Fruit fly (Drosophila melanogaster) whole organism, embryonic: ENCODE measurements around the gene Vps4.

Source experiments
- Aef1 ChIP-seq: fragments of 200-800 bp; sonication (Bioruptor generic); IDR thresholded peaks from 3 replicates; pipeline ENCODE4 v1.3.6; 2022; ENCODE audit warnings: missing biosample characterization, missing genetic modification characterization
- CG10321 ChIP-seq: fragments of 200-800 bp; sonication (Bioruptor generic); IDR thresholded peaks from 2 replicates; pipeline ENCODE4 v1.3.6; 2022; ENCODE audit warnings: missing biosample characterization, missing genetic modification characterization
- CG11093 ChIP-seq: fragments of 200-800 bp; sonication (Bioruptor generic); IDR thresholded peaks from 3 replicates; pipeline ENCODE4 v1.3.6; 2022; ENCODE audit warnings: missing biosample characterization, missing genetic modification characterization
- CG11695 ChIP-seq: fragments of 200-800 bp; sonication (Bioruptor generic); IDR thresholded peaks from 3 replicates; pipeline ENCODE4 v1.3.6; 2022; ENCODE audit warnings: missing biosample characterization, missing genetic modification characterization
- CG11723 ChIP-seq: fragments of 200-800 bp; sonication (Bioruptor generic); optimal IDR thresholded peaks from 2 replicates; lab custom pipeline; 2017; ENCODE audit warnings: missing biosample characterization, mild to moderate bottlenecking, missing genetic modification characterization
- CG12155 ChIP-seq: fragments of 200-800 bp; sonication (Bioruptor generic); optimal IDR thresholded peaks from 3 replicates; lab custom pipeline; 2016; ENCODE audit warnings: missing biosample characterization, missing genetic modification characterization
- CG12744 ChIP-seq: fragments of 200-800 bp; sonication (Bioruptor generic); optimal IDR thresholded peaks from 2 replicates; lab custom pipeline; 2016; ENCODE audit warnings: missing biosample characterization, missing genetic modification characterization
- CG14667 ChIP-seq: fragments of 200-800 bp; sonication (Bioruptor generic); IDR thresholded peaks from 2 replicates; pipeline ENCODE4 v1.3.6; 2022; ENCODE audit warnings: missing biosample characterization, missing genetic modification characterization
- CG14965 ChIP-seq: fragments of 200-800 bp; sonication (Bioruptor generic); optimal IDR thresholded peaks from 2 replicates; lab custom pipeline; 2016; ENCODE audit warnings: missing biosample characterization, missing genetic modification characterization, borderline replicate concordance
- CG1529 ChIP-seq: fragments of 200-800 bp; sonication (Bioruptor generic); optimal IDR thresholded peaks from 3 replicates; lab custom pipeline; 2018; ENCODE audit warnings: missing biosample characterization, missing genetic modification characterization
- CG2120 ChIP-seq: fragments of 200-800 bp; sonication (Bioruptor generic); optimal IDR thresholded peaks from 3 replicates; lab custom pipeline; 2016; ENCODE audit warnings: missing biosample characterization, missing genetic modification characterization
- CG2202 ChIP-seq: fragments of 200-800 bp; sonication (Bioruptor generic); optimal IDR thresholded peaks from 2 replicates; lab custom pipeline; 2018; ENCODE audit warnings: missing biosample characterization, mild to moderate bottlenecking, missing genetic modification characterization
- CG32767 ChIP-seq: fragments of 200-800 bp; sonication (Bioruptor generic); IDR thresholded peaks from 2 replicates; pipeline ENCODE4 v1.3.6; 2022; ENCODE audit warnings: missing biosample characterization, missing genetic modification characterization
- CG6175 ChIP-seq: fragments of 200-800 bp; sonication (Bioruptor generic); IDR thresholded peaks from 3 replicates; pipeline ENCODE4 v1.3.6; 2022; ENCODE audit warnings: missing biosample characterization, missing genetic modification characterization
- CG6791 ChIP-seq: fragments of 200-800 bp; sonication (Bioruptor generic); IDR thresholded peaks from 3 replicates; pipeline ENCODE4 v1.3.6; 2022; ENCODE audit warnings: missing biosample characterization, missing genetic modification characterization; ENCODE audit not compliant: partially characterized antibody
- CG8359 ChIP-seq: fragments of 200-800 bp; sonication (Bioruptor generic); optimal IDR thresholded peaks from 2 replicates; lab custom pipeline; 2017; ENCODE audit warnings: missing biosample characterization, mild to moderate bottlenecking, missing genetic modification characterization, borderline replicate concordance
- CG8478 ChIP-seq: fragments of >200 bp; optimal IDR thresholded peaks from 2 replicates; lab custom pipeline; 2018
- CG9215 ChIP-seq: fragments of 200-800 bp; sonication (Bioruptor generic); IDR thresholded peaks from 2 replicates; pipeline ENCODE4 v1.3.6; 2022; ENCODE audit warnings: missing biosample characterization, missing genetic modification characterization
- CG9817 ChIP-seq: fragments of 200-800 bp; sonication (Bioruptor generic); optimal IDR thresholded peaks from 2 replicates; lab custom pipeline; 2018; ENCODE audit warnings: missing biosample characterization, mild to moderate bottlenecking, missing genetic modification characterization, moderate library complexity
- D19A ChIP-seq: fragments of 200-800 bp; optimal IDR thresholded peaks from 3 replicates; lab custom pipeline; 2019; ENCODE audit warnings: missing biosample characterization, mild to moderate bottlenecking, missing genetic modification characterization, moderate library complexity
- Dad ChIP-seq: fragments of 200-800 bp; sonication (Bioruptor generic); optimal IDR thresholded peaks from 3 replicates; lab custom pipeline; 2016; ENCODE audit warnings: missing biosample characterization, missing genetic modification characterization
- Dip3 ChIP-seq: fragments of 200-800 bp; sonication (Bioruptor generic); optimal IDR thresholded peaks from 3 replicates; lab custom pipeline; 2016; ENCODE audit warnings: missing biosample characterization, missing genetic modification characterization
- Dll ChIP-seq: fragments of 200-800 bp; sonication (Bioruptor generic); IDR thresholded peaks from 4 replicates; pipeline ENCODE4 v1.3.6; 2022; ENCODE audit warnings: missing biosample characterization, missing genetic modification characterization; ENCODE audit not compliant: partially characterized antibody
- Doc3 ChIP-seq: fragments of 200-800 bp; sonication (Bioruptor generic); IDR thresholded peaks from 3 replicates; pipeline ENCODE4 v1.3.6; 2022; ENCODE audit warnings: missing biosample characterization, missing genetic modification characterization; ENCODE audit not compliant: partially characterized antibody
- Ets97D ChIP-seq: fragments of 200-800 bp; sonication (Bioruptor generic); optimal IDR thresholded peaks from 3 replicates; lab custom pipeline; 2016; ENCODE audit warnings: missing biosample characterization, missing genetic modification characterization
- Hey ChIP-seq: fragments of 200-800 bp; sonication (Bioruptor generic); optimal IDR thresholded peaks from 3 replicates; lab custom pipeline; 2018; ENCODE audit warnings: missing biosample characterization, mild to moderate bottlenecking, missing genetic modification characterization
- Med ChIP-seq: fragments of 200-800 bp; sonication (Bioruptor generic); peaks from one replicate; lab custom pipeline; 2016; ENCODE audit warnings: missing biosample characterization, missing genetic modification characterization, mild to moderate bottlenecking, inconsistent platforms, moderate library complexity
- Oaz ChIP-seq: fragments of 200-800 bp; sonication (Bioruptor generic); IDR thresholded peaks from 2 replicates; pipeline ENCODE4 v1.3.6; 2022; ENCODE audit warnings: missing biosample characterization, missing genetic modification characterization
- Oli ChIP-seq: fragments of 200-800 bp; sonication (Bioruptor generic); optimal IDR thresholded peaks from 2 replicates; lab custom pipeline; 2018; ENCODE audit warnings: missing biosample characterization, mild to moderate bottlenecking, missing genetic modification characterization, moderate library complexity
- Poxn ChIP-seq: fragments of 200-800 bp; sonication (Bioruptor generic); IDR thresholded peaks from 2 replicates; pipeline ENCODE4 v1.3.6; 2022; ENCODE audit warnings: missing biosample characterization, missing genetic modification characterization
- Ptx1 ChIP-seq: fragments of 200-800 bp; sonication (Bioruptor generic); IDR thresholded peaks from 2 replicates; pipeline ENCODE4 v1.3.6; 2022; ENCODE audit warnings: missing biosample characterization, missing genetic modification characterization
- Trl ChIP-seq, 3 experiments: fragments of >200 bp in 2 of 3; fragments of 200-800 bp in 1 of 3; sonication (Bioruptor generic) in 1 of 3; optimal IDR thresholded peaks; 2 replicates in 1 of 3; 3 replicates in 2 of 3; lab custom pipeline; 2016 to 2017; ENCODE audit warnings: missing biosample characterization in 1 of 3, missing genetic modification characterization in 1 of 3
- Xrp1 ChIP-seq: fragments of 200-800 bp; sonication (Bioruptor generic); IDR thresholded peaks from 2 replicates; pipeline ENCODE4 v1.3.6; 2022; ENCODE audit warnings: missing biosample characterization, missing genetic modification characterization
- br ChIP-seq: fragments of >200 bp; optimal IDR thresholded peaks from 2 replicates; lab custom pipeline; 2017
- cas ChIP-seq: fragments of 200-800 bp; sonication (Bioruptor generic); IDR thresholded peaks from 2 replicates; pipeline ENCODE4 v1.3.6; 2022; ENCODE audit warnings: missing biosample characterization, missing genetic modification characterization
- crc ChIP-seq: fragments of 200-800 bp; sonication (Bioruptor generic); optimal IDR thresholded peaks from 2 replicates; lab custom pipeline; 2016; ENCODE audit warnings: missing biosample characterization, missing genetic modification characterization
- dm ChIP-seq: fragments of 200-800 bp; sonication (Bioruptor generic); optimal IDR thresholded peaks from 3 replicates; lab custom pipeline; 2016; ENCODE audit warnings: missing biosample characterization, missing genetic modification characterization
- ewg ChIP-seq: fragments of 200-800 bp; sonication (Bioruptor generic); optimal IDR thresholded peaks from 3 replicates; lab custom pipeline; 2017; ENCODE audit warnings: mild to moderate bottlenecking, missing biosample characterization, missing genetic modification reagents, missing genetic modification characterization
- fd64A ChIP-seq: fragments of 200-800 bp; sonication (Bioruptor generic); optimal IDR thresholded peaks from 3 replicates; lab custom pipeline; 2018; ENCODE audit warnings: missing biosample characterization, mild to moderate bottlenecking, missing genetic modification characterization
- fu2 ChIP-seq: fragments of 200-800 bp; sonication (Bioruptor generic); optimal IDR thresholded peaks from 2 replicates; lab custom pipeline; 2016; ENCODE audit warnings: missing biosample characterization, missing genetic modification characterization
- gcm2 ChIP-seq: fragments of 200-800 bp; sonication (Bioruptor generic); optimal IDR thresholded peaks from 2 replicates; lab custom pipeline; 2016; ENCODE audit warnings: missing biosample characterization, missing genetic modification characterization
- gsb-n ChIP-seq: fragments of 200-800 bp; sonication (Bioruptor generic); optimal IDR thresholded peaks from 3 replicates; lab custom pipeline; 2018; ENCODE audit warnings: missing biosample characterization, mild to moderate bottlenecking, missing genetic modification characterization
- h ChIP-seq: fragments of >200 bp; optimal IDR thresholded peaks from 2 replicates; lab custom pipeline; 2017
- jigr1 ChIP-seq: fragments of 200-800 bp; sonication (Bioruptor generic); IDR thresholded peaks from 3 replicates; pipeline ENCODE4 v1.3.6; 2022; ENCODE audit warnings: missing biosample characterization, missing genetic modification characterization
- kay ChIP-seq: fragments of 200-800 bp; sonication (Bioruptor generic); optimal IDR thresholded peaks from 2 replicates; lab custom pipeline; 2016; ENCODE audit warnings: missing biosample characterization, missing genetic modification characterization
- mam ChIP-seq: fragments of 200-800 bp; sonication (Bioruptor generic); optimal IDR thresholded peaks from 3 replicates; lab custom pipeline; 2016; ENCODE audit warnings: missing biosample characterization, missing genetic modification characterization
- nerfin-1 ChIP-seq: fragments of 200-800 bp; sonication (Bioruptor generic); optimal IDR thresholded peaks from 3 replicates; lab custom pipeline; 2019; ENCODE audit warnings: missing biosample characterization, mild to moderate bottlenecking, missing genetic modification characterization, moderate library complexity
- pnt ChIP-seq: fragments of 200-800 bp; sonication (Bioruptor generic); optimal IDR thresholded peaks from 3 replicates; lab custom pipeline; 2016; ENCODE audit warnings: missing biosample characterization, missing genetic modification characterization
- sim ChIP-seq: fragments of 200-800 bp; sonication (Bioruptor generic); IDR thresholded peaks from 2 replicates; pipeline ENCODE4 v1.3.6; 2022; ENCODE audit warnings: missing biosample characterization, missing genetic modification characterization
- sisA ChIP-seq: fragments of 200-800 bp; sonication (Bioruptor generic); IDR thresholded peaks from 2 replicates; pipeline ENCODE4 v1.3.6; 2022; ENCODE audit warnings: missing biosample characterization, missing genetic modification characterization
- sug ChIP-seq: fragments of 200-800 bp; optimal IDR thresholded peaks from 2 replicates; lab custom pipeline; 2019; ENCODE audit warnings: missing biosample characterization, mild to moderate bottlenecking, missing genetic modification characterization, moderate library complexity

Vps4 gene

DNA sequence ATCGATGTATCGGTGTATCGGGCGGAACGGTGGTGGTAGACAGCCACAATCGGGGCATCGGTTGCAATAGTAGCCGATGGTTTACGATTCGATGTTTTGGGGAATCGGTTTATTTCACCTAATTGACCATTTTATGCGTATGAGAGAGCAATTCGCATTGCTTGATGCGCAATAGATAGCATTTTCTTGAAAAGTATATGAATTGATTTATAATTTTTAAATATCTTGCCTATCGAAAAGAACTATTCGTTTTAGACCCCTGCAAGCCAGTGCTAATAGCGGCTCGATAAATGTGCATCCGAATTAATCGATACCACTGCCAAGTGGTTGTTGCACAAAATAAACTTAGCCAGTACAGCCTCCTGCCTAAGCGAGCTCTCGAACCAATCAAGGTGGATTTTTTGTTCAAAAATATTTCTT lies 20.3 kb upstream of the Vps4 start, which contains the start of gene mnb (continued):
- TF ChIP-seq CG2202 (tag; lab: Kevin White, UChicago), result no peak
- TF ChIP-seq gcm2 (GFP tag; lab: Kevin White, UChicago), result no peak
- TF ChIP-seq CG14965, result no peak
- TF ChIP-seq CG14667 (GFP tag; lab: Robert Waterston, UW), result no peak
- TF ChIP-seq fu2 (GFP tag; lab: Kevin White, UChicago), result no peak
- TF ChIP-seq CG32767 (GFP tag; lab: Robert Waterston, UW), result no peak
- no peak for TF ChIP-seq Ptx1 (GFP tag; lab: Robert Waterston, UW)
- no peak for TF ChIP-seq CG1529 (GFP tag; lab: Kevin White, UChicago)
- TF ChIP-seq sisA (GFP tag; lab: Robert Waterston, UW), result no peak
- peak; percentile 48 for TF ChIP-seq mam (GFP tag; lab: Kevin White, UChicago)
- no peak for TF ChIP-seq h (lab: Kevin White, UChicago)
- TF ChIP-seq CG11093, result no peak
- no peak for TF ChIP-seq pnt (GFP tag; lab: Kevin White, UChicago)
- TF ChIP-seq Oaz (GFP tag; lab: Robert Waterston, UW), result no peak
- TF ChIP-seq Xrp1 (GFP tag; lab: Robert Waterston, UW), result no peak
- TF ChIP-seq Ets97D (GFP tag; lab: Kevin White, UChicago), result peak; percentile 68
- TF ChIP-seq sug (tag; lab: Kevin White, UChicago), result peak; percentile 41
- TF ChIP-seq CG12155 (GFP tag; lab: Kevin White, UChicago), result no peak
- no peak for TF ChIP-seq CG10321 (GFP tag; lab: Robert Waterston, UW)
- no peak for TF ChIP-seq kay
- no peak for TF ChIP-seq Trl (optimal IDR thresholded peaks at IDR 0.05; lab: Kevin White, UChicago)
- TF ChIP-seq Trl (GFP tag; optimal IDR thresholded peaks at IDR 0.05; lab: Kevin White, UChicago), result no peak
- peak; percentile 99 for TF ChIP-seq Doc3 (GFP tag; lab: Robert Waterston, UW)
- TF ChIP-seq Dip3 (GFP tag; lab: Kevin White, UChicago), result no peak
- no peak for TF ChIP-seq jigr1 (GFP tag; lab: Robert Waterston, UW)
- no peak for TF ChIP-seq Poxn (GFP tag; lab: Robert Waterston, UW)
- no peak for TF ChIP-seq nerfin-1 (tag; lab: Kevin White, UChicago)
- no peak for TF ChIP-seq cas
- no peak for TF ChIP-seq CG6175 (GFP tag; lab: Robert Waterston, UW)
- no peak for TF ChIP-seq crc (GFP tag; lab: Kevin White, UChicago)
- peak; percentile 98 for TF ChIP-seq CG6791 (GFP tag; lab: Robert Waterston, UW)
- peak; percentile 80 for TF ChIP-seq Med (GFP tag; lab: Kevin White, UChicago)
- peak; percentile 99 for TF ChIP-seq Dll (GFP tag; lab: Robert Waterston, UW)
- no peak for TF ChIP-seq CG8359 (GFP tag; lab: Kevin White, UChicago)
- TF ChIP-seq Oli (tag; lab: Kevin White, UChicago), result no peak
- no peak for TF ChIP-seq CG12744 (GFP tag; lab: Kevin White, UChicago)
- peak; percentile 38; the same call in 1 of the 2 replicates for TF ChIP-seq CG9215 (GFP tag; lab: Robert Waterston, UW)
- no peak for TF ChIP-seq gsb-n (tag; lab: Kevin White, UChicago)
- no peak for TF ChIP-seq CG9817 (tag; lab: Kevin White, UChicago)
- no peak for TF ChIP-seq CG11695 (GFP tag; lab: Robert Waterston, UW)
- TF ChIP-seq CG2120 (GFP tag; lab: Kevin White, UChicago), result peak; percentile 42
- no peak for TF ChIP-seq Dad
- no peak for TF ChIP-seq CG8478 (lab: Kevin White, UChicago)
- TF ChIP-seq Hey (tag; lab: Kevin White, UChicago), result no peak
- TF ChIP-seq Aef1 (GFP tag; lab: Robert Waterston, UW), result no peak
- TF ChIP-seq ewg (GFP tag; lab: Kevin White, UChicago), result peak; percentile 16
- no peak for TF ChIP-seq br (lab: Kevin White, UChicago)
- no peak for TF ChIP-seq CG11723 (GFP tag; lab: Kevin White, UChicago)
- no peak for TF ChIP-seq fd64A (GFP tag; lab: Kevin White, UChicago)
- no peak for TF ChIP-seq D19A (tag; lab: Kevin White, UChicago)
- no peak for TF ChIP-seq dm (GFP tag; lab: Kevin White, UChicago)
- TF ChIP-seq sim (GFP tag; lab: Robert Waterston, UW), result no peak
